Fruit fly (Drosophila melanogaster): ENCODE measurements around the gene tna.
A peak's percentile ranks its signal among the peaks of the same experiment; 100 is the strongest.

The tna gene

DNA sequence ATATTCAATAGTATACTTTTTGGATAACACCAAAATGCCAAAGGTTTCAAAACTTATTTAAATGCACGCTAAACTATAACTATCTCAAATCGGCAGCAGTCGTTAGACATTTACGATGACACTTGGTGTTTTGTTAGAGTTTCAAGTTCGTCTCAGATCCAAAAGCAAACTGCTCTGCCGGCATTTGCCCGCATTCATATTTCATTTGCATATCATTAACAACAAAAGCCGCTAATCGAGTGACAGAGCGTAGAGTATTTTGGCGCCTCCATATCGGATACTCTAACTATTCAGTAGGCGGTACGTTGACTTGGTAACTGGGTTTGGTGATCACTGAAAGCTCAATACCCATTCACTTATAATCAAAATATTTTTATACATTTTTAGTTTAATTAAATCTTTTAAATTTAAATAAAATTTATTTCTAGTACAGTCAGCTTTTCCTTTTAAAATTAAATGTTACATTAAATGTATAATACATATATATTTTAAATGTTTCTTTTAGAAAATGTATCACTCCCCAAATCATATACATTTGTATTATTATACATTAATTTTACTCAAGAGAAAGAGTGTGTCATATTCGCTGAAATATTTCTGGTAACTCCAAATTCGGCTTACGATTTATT lies 57.9 kb downstream of the tna start (continued):
- TF ChIP-seq H15 (GFP tag; IDR thresholded peaks at IDR 0.05) (no peak), Dll (GFP tag; IDR thresholded peaks at IDR 0.05; ENCODE audit: partially characterized antibody) (no peak), CG17385 (GFP tag; optimal IDR thresholded peaks at IDR 0.05) (peak; percentile 45), Ets65A (GFP tag) (peak; percentile 34), Vsx1 (GFP tag; optimal IDR thresholded peaks at IDR 0.05) (peak; percentile 39), exex (tag; optimal IDR thresholded peaks at IDR 0.05) (no peak), CG6683 (GFP tag; optimal IDR thresholded peaks at IDR 0.05) (peak; percentile 30), gcm (GFP tag; optimal IDR thresholded peaks at IDR 0.05) (peak; percentile 73), trh (GFP tag; optimal IDR thresholded peaks at IDR 0.05) (no peak), CG16863 (GFP tag; optimal IDR thresholded peaks at IDR 0.05) (no peak), bsh (GFP tag; optimal IDR thresholded peaks at IDR 0.05) (peak in 1 of 2 experiments; percentile 37), dpn (GFP tag; optimal IDR thresholded peaks at IDR 0.05) (peak in 1 of 2 experiments; percentile 40), Ssrp (tag; optimal IDR thresholded peaks at IDR 0.05) (peak; percentile 52), ind (GFP tag; optimal IDR thresholded peaks at IDR 0.05) (peak; percentile 30), sr (GFP tag; IDR thresholded peaks at IDR 0.05) (no peak), hth (optimal IDR thresholded peaks at IDR 0.05) (no peak), CG13287 (GFP tag; IDR thresholded peaks at IDR 0.05; ENCODE audit: partially characterized antibody) (peak; percentile 9; the same call in 1 of the 2 replicates), CG15269 (tag; optimal IDR thresholded peaks at IDR 0.05) (peak; percentile 65), CG14050 (GFP tag; IDR thresholded peaks at IDR 0.05) (no peak), Dip2 (GFP tag; IDR thresholded peaks at IDR 0.05) (no peak), Dek (tag; optimal IDR thresholded peaks at IDR 0.05) (peak; percentile 65), HHEX (GFP tag; optimal IDR thresholded peaks at IDR 0.05) (no peak), unpg (GFP tag; optimal IDR thresholded peaks at IDR 0.05) (peak; percentile 40), grau (tag; optimal IDR thresholded peaks at IDR 0.05) (peak; percentile 74), CG3281 (GFP tag; optimal IDR thresholded peaks at IDR 0.05) (peak; percentile 48), abd-A (tag; optimal IDR thresholded peaks at IDR 0.05) (peak; percentile 90), psq (GFP tag; optimal IDR thresholded peaks at IDR 0.05) (no peak), tgo (GFP tag; IDR thresholded peaks at IDR 0.05) (peak; percentile 58; the same call in 2 of the 3 replicates), CG10147 (GFP tag; optimal IDR thresholded peaks at IDR 0.05) (peak; percentile 14), Six4 (GFP tag; optimal IDR thresholded peaks at IDR 0.05) (peak; percentile 5), Eip74EF (GFP tag; optimal IDR thresholded peaks at IDR 0.05) (peak in 1 of 2 experiments; percentile 53), CG8924 (tag; optimal IDR thresholded peaks at IDR 0.05) (peak; percentile 81), nmo (GFP tag; optimal IDR thresholded peaks at IDR 0.05) (peak; percentile 61), CG1233 (GFP tag; optimal IDR thresholded peaks at IDR 0.05) (peak; percentile 36), CG7556 (GFP tag; optimal IDR thresholded peaks at IDR 0.05) (peak; percentile 66), CG18619 (GFP tag; optimal IDR thresholded peaks at IDR 0.05) (peak; percentile 39), gem (tag; optimal IDR thresholded peaks at IDR 0.05) (peak; percentile 81), row (GFP tag; IDR thresholded peaks at IDR 0.05) (peak; percentile 63), Atf3 (GFP tag; optimal IDR thresholded peaks at IDR 0.05) (no peak), ttk (GFP tag; IDR thresholded peaks at IDR 0.05) (0 out of 2 replicates have a peak, but pooled peaks have one; percentile 12), CG12659 (GFP tag; optimal IDR thresholded peaks at IDR 0.05) (peak; percentile 53), dmrt11E (tag; optimal IDR thresholded peaks at IDR 0.05) (peak; percentile 39), CG18262 (tag; optimal IDR thresholded peaks at IDR 0.05) (peak; percentile 68), tx (GFP tag; optimal IDR thresholded peaks at IDR 0.05) (no peak), CG7271 (tag; optimal IDR thresholded peaks at IDR 0.05) (no peak), Camta (GFP tag; optimal IDR thresholded peaks at IDR 0.05) (no peak), Taf1 (GFP tag; IDR thresholded peaks at IDR 0.05) (no peak), cwo (GFP tag; optimal IDR thresholded peaks at IDR 0.05) (peak; percentile 15), CG1832 (GFP tag; optimal IDR thresholded peaks at IDR 0.05) (no peak)

Measured in whole organism, embryonic.